Worm (Caenorhabditis elegans): ENCODE data around the gene F56D6.12.

The F56D6.12 gene

DNA sequence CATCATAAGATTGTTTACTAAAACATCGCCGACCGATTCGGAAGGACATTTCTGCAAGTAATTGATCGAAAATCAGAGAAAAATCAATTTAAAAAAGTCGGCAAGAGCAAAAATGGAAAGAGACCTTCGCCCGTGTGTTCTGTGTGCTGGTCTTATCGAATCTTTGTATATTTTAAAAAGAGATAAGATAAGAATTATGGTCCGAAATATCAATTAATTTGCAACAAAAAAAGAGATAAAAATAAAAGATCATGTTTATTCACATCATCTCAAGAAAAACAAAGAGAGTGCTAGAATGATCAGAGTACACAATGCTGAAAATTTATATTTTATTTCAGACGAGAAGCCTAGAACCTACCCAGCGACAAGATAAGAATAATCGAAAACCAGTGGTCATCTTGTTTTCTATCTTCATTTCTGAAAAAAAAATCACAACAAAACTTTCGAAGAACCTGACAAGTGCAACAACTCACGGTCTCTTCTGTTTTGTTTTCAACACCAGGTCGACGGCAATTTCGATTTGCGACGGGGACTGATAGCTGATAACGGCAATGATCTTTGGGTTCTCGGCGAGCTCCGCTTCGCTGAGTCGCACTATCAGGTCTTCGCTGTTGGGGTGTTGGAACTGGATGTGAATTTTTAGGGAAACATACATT lies 29.5 kb upstream of the F56D6.12 start, which contains the start of gene F37C4.6:
Gene F37C4.6, minus strand, starts transcription at position 51 of the 656 bp plus-strand sequence.
- TF ChIP-seq nhr-76 (tag; optimal IDR thresholded peaks at IDR 0.05) (no peak), elt-1 (tag; optimal IDR thresholded peaks at IDR 0.05; ENCODE audit: borderline replicate concordance, insufficient read depth) (no peak), mep-1 (tag; optimal IDR thresholded peaks at IDR 0.05) (no peak), M03D4.4 (tag; optimal IDR thresholded peaks at IDR 0.05) (no peak), tbx-8 (GFP tag; optimal IDR thresholded peaks at IDR 0.05) (no peak), nhr-237 (tag; optimal IDR thresholded peaks at IDR 0.05) (no peak), nhr-28 (tag; optimal IDR thresholded peaks at IDR 0.05) (no peak), bed-3 (GFP tag; optimal IDR thresholded peaks at IDR 0.05) (no peak), lsy-2 (tag; optimal IDR thresholded peaks at IDR 0.05) (no peak), cnd-1 (tag; optimal IDR thresholded peaks at IDR 0.05) (no peak), nhr-12 (tag; optimal IDR thresholded peaks at IDR 0.05) (no peak), ces-1 (GFP tag; optimal IDR thresholded peaks at IDR 0.05) (no peak), flh-1 (GFP tag; optimal IDR thresholded peaks at IDR 0.05) (no peak), unc-120 (tag; optimal IDR thresholded peaks at IDR 0.05; ENCODE audit: poor library complexity, severe bottlenecking) (no peak), ham-2 (GFP tag; optimal IDR thresholded peaks at IDR 0.05) (no peak)

DNA sequence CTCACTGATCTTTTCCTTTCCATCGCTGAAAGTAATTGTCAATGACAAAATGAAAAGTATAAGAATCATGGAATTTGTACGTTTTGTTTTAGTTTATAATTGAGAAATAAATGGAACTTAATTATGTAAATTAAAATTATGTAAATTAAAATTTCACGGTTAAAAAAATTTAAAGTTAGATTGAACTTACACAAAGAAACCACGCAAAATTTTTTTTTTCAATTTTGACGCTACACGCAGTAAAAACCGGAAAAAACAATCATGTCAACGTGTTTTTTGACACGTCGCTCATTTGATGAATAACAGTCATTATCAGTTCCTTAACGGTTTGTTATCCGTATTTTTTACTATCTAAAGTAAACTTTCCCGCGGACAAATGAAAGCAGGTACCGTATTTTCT lies 26.8 kb upstream of the F56D6.12 start, which contains the start of the genes F37C4.8 and oac-23:
Gene F37C4.8, minus strand, starts transcription at position 101 of the 400 bp plus-strand sequence.
Gene oac-23, plus strand, starts transcription at position 323 of the 400 bp plus-strand sequence.
- TF ChIP-seq ceh-43 (GFP tag; optimal IDR thresholded peaks at IDR 0.05) = no peak
- TF ChIP-seq mls-2 (tag; optimal IDR thresholded peaks at IDR 0.05) = no peak
- TF ChIP-seq zip-8 (tag; optimal IDR thresholded peaks at IDR 0.05) = no peak
- TF ChIP-seq sem-2 (GFP tag; optimal IDR thresholded peaks at IDR 0.05) = no peak
- no peak for TF ChIP-seq nhr-76 (tag; optimal IDR thresholded peaks at IDR 0.05)
- no peak for TF ChIP-seq elt-1 (tag; optimal IDR thresholded peaks at IDR 0.05; ENCODE audit: borderline replicate concordance, insufficient read depth)
- no peak for TF ChIP-seq nhr-2 (tag; optimal IDR thresholded peaks at IDR 0.05)
- TF ChIP-seq nhr-28 (tag; optimal IDR thresholded peaks at IDR 0.05) = no peak
- no peak for TF ChIP-seq sptf-1 (tag; optimal IDR thresholded peaks at IDR 0.05)
- no peak for TF ChIP-seq unc-62 (GFP tag; optimal IDR thresholded peaks at IDR 0.05)
- TF ChIP-seq tbx-8 (GFP tag; optimal IDR thresholded peaks at IDR 0.05) = no peak
- no peak for TF ChIP-seq drap-1 (GFP tag; optimal IDR thresholded peaks at IDR 0.05)

DNA sequence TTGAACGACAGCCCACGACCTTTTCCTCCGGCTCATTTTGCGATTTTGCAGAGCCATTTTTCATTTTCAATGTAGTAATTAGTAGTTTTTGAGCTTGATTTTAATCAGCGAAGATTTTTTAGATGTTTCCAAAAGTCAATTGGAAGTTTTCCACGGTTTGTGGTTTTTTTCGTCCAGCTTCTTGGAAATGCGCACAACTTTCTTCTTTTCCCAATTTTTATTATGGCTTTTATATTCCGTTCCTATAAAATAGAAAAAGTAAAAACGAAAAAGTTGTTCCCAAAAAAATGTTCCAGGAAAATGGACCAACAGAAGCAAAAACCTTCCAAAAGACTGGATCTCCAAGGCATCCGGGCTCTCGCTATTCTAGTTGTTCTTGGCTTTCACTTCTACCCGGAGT lies 22.6 kb upstream of the F56D6.12 start, which contains the start of gene oac-22:
Gene oac-22, plus strand, starts transcription at position 301 of the 400 bp plus-strand sequence.
- TF ChIP-seq cnd-1 (tag; optimal IDR thresholded peaks at IDR 0.05) (no peak), flh-1 (GFP tag; optimal IDR thresholded peaks at IDR 0.05) (no peak), ceh-43 (GFP tag; optimal IDR thresholded peaks at IDR 0.05) (no peak), ceh-39 (tag; optimal IDR thresholded peaks at IDR 0.05) (no peak), lin-13 (tag; optimal IDR thresholded peaks at IDR 0.05) (no peak), lin-32 (GFP tag; optimal IDR thresholded peaks at IDR 0.05) (no peak), nhr-76 (tag; optimal IDR thresholded peaks at IDR 0.05) (no peak), elt-1 (tag; optimal IDR thresholded peaks at IDR 0.05; ENCODE audit: borderline replicate concordance, insufficient read depth) (no peak), blmp-1 (tag; optimal IDR thresholded peaks at IDR 0.05) (no peak), sptf-1 (tag; optimal IDR thresholded peaks at IDR 0.05) (no peak), mab-5 (tag; optimal IDR thresholded peaks at IDR 0.05) (no peak), unc-62 (GFP tag; optimal IDR thresholded peaks at IDR 0.05) (no peak), M03D4.4 (tag; optimal IDR thresholded peaks at IDR 0.05) (no peak), pha-4 (tag; optimal IDR thresholded peaks at IDR 0.05) (no peak), nhr-12 (tag; optimal IDR thresholded peaks at IDR 0.05) (no peak), unc-120 (tag; optimal IDR thresholded peaks at IDR 0.05; ENCODE audit: poor library complexity, severe bottlenecking) (no peak), hlh-1 (tag; optimal IDR thresholded peaks at IDR 0.05) (no peak), drap-1 (GFP tag; optimal IDR thresholded peaks at IDR 0.05) (no peak)

DNA sequence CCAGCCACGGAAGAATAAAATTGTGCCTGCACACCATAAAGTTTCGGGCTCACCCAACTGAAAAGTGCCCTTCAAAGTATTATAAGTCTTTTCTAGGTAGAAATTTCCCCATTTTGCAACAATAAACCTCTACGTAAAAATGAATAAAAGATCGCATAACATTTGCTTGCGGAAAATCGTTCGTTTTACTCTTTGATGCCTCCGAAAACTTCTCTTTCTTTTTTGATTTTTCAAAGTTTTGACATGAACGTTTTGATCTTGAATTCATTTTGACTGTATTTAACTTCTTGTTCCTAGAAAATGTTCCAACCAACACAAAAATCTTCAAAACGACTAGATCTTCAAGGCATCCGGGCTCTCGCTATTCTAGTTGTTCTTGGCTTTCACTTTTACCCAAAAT lies 19.0 kb upstream of the F56D6.12 start, which contains the start of gene oac-21:
Gene oac-21, plus strand, starts transcription at position 301 of the 400 bp plus-strand sequence.
- TF ChIP-seq mls-2 (tag; optimal IDR thresholded peaks at IDR 0.05) (no peak), zip-8 (tag; optimal IDR thresholded peaks at IDR 0.05) (no peak), pha-4 (tag; optimal IDR thresholded peaks at IDR 0.05) (no peak), nhr-76 (tag; optimal IDR thresholded peaks at IDR 0.05) (no peak), ces-1 (GFP tag; optimal IDR thresholded peaks at IDR 0.05) (no peak), mep-1 (tag; optimal IDR thresholded peaks at IDR 0.05) (no peak), lin-32 (GFP tag; optimal IDR thresholded peaks at IDR 0.05) (no peak)

Measured in whole organism, mixed stage, embryonic.